Worm (Caenorhabditis elegans) whole organism, L1 larva: Measurements from ENCODE around the gene Y49F6B.20.

Experiments
- C16A3.4 ChIP-seq: fragments of 150-350 bp; optimal IDR thresholded peaks from 2 replicates; lab custom pipeline; 2014; ENCODE audit warnings: missing biosample characterization, missing genetic modification characterization
- blmp-1 ChIP-seq: fragments of 150-350 bp; optimal IDR thresholded peaks from 2 replicates; lab custom pipeline; 2014; ENCODE audit warnings: missing biosample characterization, missing genetic modification characterization
- dpl-1 ChIP-seq, 3 experiments: fragments of 150-350 bp in 2 of 3; sonication (generic microtip) in 1 of 3; optimal IDR thresholded peaks; 2 replicates each; lab custom pipeline; 2014 to 2017; ENCODE audit warnings: missing biosample characterization in 3 of 3, missing genetic modification characterization in 3 of 3, missing genetic modification reagents in 3 of 3
- efl-1 ChIP-seq, 4 experiments: fragments of 150-350 bp; optimal IDR thresholded peaks in 3 of 4; peaks in 1 of 4; 1 replicate in 1 of 4; 2 replicates in 3 of 4; lab custom pipeline; 2014; ENCODE audit warnings: missing biosample characterization in 2 of 4, missing genetic modification characterization in 2 of 4, missing genetic modification reagents in 2 of 4
- egl-13 ChIP-seq: sonication (generic microtip); optimal IDR thresholded peaks from 2 replicates; lab custom pipeline; 2016; ENCODE audit warnings: missing genotype, missing genetic modification reagents, missing genetic modification characterization, missing compliant biosample characterization
- elt-2 ChIP-seq: sonication (generic microtip); optimal IDR thresholded peaks from 2 replicates; lab custom pipeline; 2016; ENCODE audit warnings: missing genetic modification characterization, mild to moderate bottlenecking, inconsistent platforms, missing compliant biosample characterization, missing genetic modification reagents
- fkh-8 ChIP-seq: sonication (generic microtip); optimal IDR thresholded peaks from 2 replicates; lab custom pipeline; 2016; ENCODE audit warnings: mild to moderate bottlenecking, missing genetic modification characterization, missing compliant biosample characterization
- fos-1 ChIP-seq: fragments of 150-350 bp; optimal IDR thresholded peaks from 2 replicates; lab custom pipeline; 2014; ENCODE audit warnings: missing biosample characterization, missing genetic modification characterization
- hlh-17 ChIP-seq: fragments of 200-800 bp; sonication (Bioruptor generic); optimal IDR thresholded peaks from 2 replicates; lab custom pipeline; 2018; ENCODE audit warnings: missing genetic modification characterization, mild to moderate bottlenecking, missing compliant biosample characterization, moderate library complexity, borderline replicate concordance
- hlh-4 ChIP-seq: sonication (generic microtip); optimal IDR thresholded peaks from 2 replicates; lab custom pipeline; 2016; ENCODE audit warnings: mild to moderate bottlenecking, missing genetic modification characterization, missing compliant biosample characterization
- irx-1 ChIP-seq: sonication (generic microtip); optimal IDR thresholded peaks from 2 replicates; lab custom pipeline; 2016; ENCODE audit warnings: missing genetic modification characterization, missing compliant biosample characterization
- isw-1 ChIP-seq: fragments of 200-800 bp; sonication (Bioruptor generic); IDR thresholded peaks from 2 replicates; pipeline ENCODE4 v1.3.6; 2022; ENCODE audit warnings: missing genetic modification characterization, missing compliant biosample characterization
- lin-14 ChIP-seq: fragments of 200-800 bp; sonication (Bioruptor generic); optimal IDR thresholded peaks from 2 replicates; lab custom pipeline; 2018; ENCODE audit warnings: mild to moderate bottlenecking, missing genetic modification characterization, moderate library complexity, missing compliant biosample characterization
- lin-15B ChIP-seq: fragments of 150-350 bp; sonication (generic microtip); optimal IDR thresholded peaks from 3 replicates; lab custom pipeline; 2014; ENCODE audit warnings: missing biosample characterization, missing genetic modification characterization
- lin-35 ChIP-seq, 2 experiments: fragments of 150-350 bp; optimal IDR thresholded peaks; 2 replicates each; lab custom pipeline; 2014; ENCODE audit warnings: missing biosample characterization in 2 of 2, missing genetic modification characterization in 2 of 2, missing genetic modification reagents in 2 of 2
- lin-39 ChIP-seq: fragments of 150-350 bp; optimal IDR thresholded peaks from 2 replicates; lab custom pipeline; 2014; ENCODE audit warnings: missing biosample characterization, missing genetic modification reagents, missing genetic modification characterization
- nhr-71 ChIP-seq: sonication (generic microtip); optimal IDR thresholded peaks from 2 replicates; lab custom pipeline; 2016; ENCODE audit warnings: mild to moderate bottlenecking, missing genetic modification characterization, moderate library complexity, missing compliant biosample characterization
- nhr-85 ChIP-seq: sonication (generic microtip); peaks from one replicate; lab custom pipeline; 2016; ENCODE audit warnings: missing genetic modification characterization, inconsistent platforms, missing compliant biosample characterization
- pag-3 ChIP-seq: sonication (generic microtip); optimal IDR thresholded peaks from 2 replicates; lab custom pipeline; 2017; ENCODE audit warnings: missing genetic modification characterization, mild to moderate bottlenecking, missing compliant biosample characterization, antibody characterized with exemption, borderline replicate concordance; ENCODE audit not compliant: insufficient read depth
- pqm-1 ChIP-seq: sonication (generic microtip); optimal IDR thresholded peaks from 3 replicates; lab custom pipeline; 2017; ENCODE audit warnings: missing biosample characterization, missing genetic modification characterization
- skn-1 ChIP-seq: fragments of 150-350 bp; optimal IDR thresholded peaks from 2 replicates; lab custom pipeline; 2014; ENCODE audit warnings: missing biosample characterization, missing genetic modification characterization
- sox-4 ChIP-seq: sonication (generic microtip); optimal IDR thresholded peaks from 2 replicates; lab custom pipeline; 2016; ENCODE audit warnings: missing genetic modification characterization, missing compliant biosample characterization
- tbx-2 ChIP-seq: sonication (generic microtip); optimal IDR thresholded peaks from 2 replicates; lab custom pipeline; 2016; ENCODE audit warnings: missing genetic modification characterization, missing compliant biosample characterization
- zip-4 ChIP-seq: fragments of 200-800 bp; sonication (Bioruptor generic); optimal IDR thresholded peaks from 2 replicates; lab custom pipeline; 2018; ENCODE audit warnings: mild to moderate bottlenecking, missing genetic modification characterization, moderate library complexity, missing compliant biosample characterization
- ztf-11 ChIP-seq, 2 experiments: sonication (generic microtip); optimal IDR thresholded peaks; 2 replicates each; lab custom pipeline; 2016 to 2017; ENCODE audit warnings: missing genetic modification characterization in 2 of 2, missing biosample characterization in 1 of 2, missing compliant biosample characterization in 1 of 2

Y49F6B.20 gene

DNA sequence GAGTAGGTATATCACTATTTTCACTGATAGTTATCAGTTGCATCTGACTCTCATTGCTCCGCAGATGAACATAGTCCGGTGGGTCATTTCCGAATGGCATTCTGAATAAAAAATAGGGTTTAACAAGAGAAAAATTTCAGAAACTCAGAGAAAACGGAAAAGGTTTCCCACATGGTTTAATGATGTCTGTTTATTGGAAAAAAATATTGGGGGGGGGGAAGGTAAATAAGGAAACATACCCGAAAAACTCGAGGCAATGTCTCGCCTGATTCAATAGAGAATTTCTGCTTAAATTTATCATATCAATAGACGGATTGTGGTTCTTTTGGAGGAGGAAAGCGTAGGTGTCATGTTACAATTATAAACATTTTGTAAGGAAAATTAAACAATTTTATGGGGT, 45.0 kb downstream of the Y49F6B.20 start, which contains the start of gene nep-11:
Gene nep-11 (minus strand): TSS at position 101 of the 400 bp plus-strand sequence.
- TF ChIP-seq blmp-1 (tag; lab: Kevin White, UChicago): no peak
- TF ChIP-seq egl-13 (tag; lab: Kevin White, UChicago): no peak
- TF ChIP-seq skn-1 (tag; lab: Kevin White, UChicago): no peak
- TF ChIP-seq C16A3.4 (tag; lab: Kevin White, UChicago): no peak
- TF ChIP-seq lin-35 (GFP tag; optimal IDR thresholded peaks at IDR 0.05; lab: Kevin White, UChicago): no peak
- no peak for TF ChIP-seq sox-4 (tag; lab: Kevin White, UChicago)
- no peak for TF ChIP-seq hlh-17
- TF ChIP-seq isw-1: no peak
- TF ChIP-seq fos-1 (tag; lab: Kevin White, UChicago): no peak
- no peak for TF ChIP-seq lin-39
- no peak for TF ChIP-seq nhr-85 (tag; lab: Kevin White, UChicago)
- no peak for TF ChIP-seq efl-1 (optimal IDR thresholded peaks at IDR 0.05; lab: Kevin White, UChicago)
- no peak for TF ChIP-seq efl-1 (GFP tag; optimal IDR thresholded peaks at IDR 0.05 in 1 of 2; lab: Kevin White, UChicago)
- TF ChIP-seq fkh-8 (tag; lab: Kevin White, UChicago): no peak
- TF ChIP-seq hlh-4 (tag; lab: Kevin White, UChicago): no peak
- TF ChIP-seq pag-3 (tag; lab: Kevin White, UChicago): no peak
- TF ChIP-seq irx-1 (tag; lab: Kevin White, UChicago): no peak
- no peak for TF ChIP-seq lin-15B (tag; lab: Kevin White, UChicago)
- no peak for TF ChIP-seq zip-4 (GFP tag; lab: Kevin White, UChicago)
- no peak for TF ChIP-seq pqm-1
- no peak for TF ChIP-seq elt-2
- TF ChIP-seq, all 84 proteins: peak for 0

DNA sequence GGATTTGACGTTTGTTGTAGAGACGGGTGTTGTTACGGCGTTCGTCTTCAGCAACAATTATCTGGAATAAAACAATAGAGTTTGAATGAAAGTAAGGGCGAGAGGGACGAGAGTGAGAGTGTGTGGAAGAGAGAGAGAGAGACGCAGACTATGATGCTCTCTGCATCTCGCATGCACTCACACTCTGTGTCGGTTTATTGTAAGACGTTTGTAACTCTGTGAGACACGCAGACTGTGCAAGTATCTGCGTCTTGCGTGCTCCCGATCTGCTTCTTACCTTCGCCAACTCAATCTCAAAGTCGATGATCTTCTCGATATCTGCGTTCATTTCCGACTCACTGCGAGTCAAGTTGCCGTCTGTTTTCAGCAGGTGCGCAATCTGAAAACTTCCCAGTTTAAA, 47.5 kb downstream of the Y49F6B.20 start:
- TF ChIP-seq lin-14: no peak
- TF ChIP-seq ztf-11 (tag; optimal IDR thresholded peaks at IDR 0.05; lab: Kevin White, UChicago): no peak
- no peak for TF ChIP-seq efl-1 (optimal IDR thresholded peaks at IDR 0.05; lab: Kevin White, UChicago)
- peak in 1 of 2 experiments; percentile 80 for TF ChIP-seq efl-1 (GFP tag; optimal IDR thresholded peaks at IDR 0.05 in 1 of 2; lab: Kevin White, UChicago)
- no peak for TF ChIP-seq fkh-8 (tag; lab: Kevin White, UChicago)
- no peak for TF ChIP-seq dpl-1 (GFP tag; optimal IDR thresholded peaks at IDR 0.05; lab: Kevin White, UChicago)
- TF ChIP-seq nhr-71 (tag; lab: Kevin White, UChicago): no peak
- no peak for TF ChIP-seq egl-13 (tag; lab: Kevin White, UChicago)
- no peak for TF ChIP-seq tbx-2
